Fruit fly (Drosophila melanogaster) S2 (cell line): ENCODE data around the gene dgt6.

Experiments
- CG8478 ChIP-seq: fragments of >200 bp; optimal IDR thresholded peaks from 2 replicates; lab custom pipeline; 2018
- CTCF ChIP-seq, 2 experiments: fragments of >200 bp; optimal IDR thresholded peaks; 2 replicates each; lab custom pipeline; 2018

- no peak for TF ChIP-seq CG8478 (lab: Kevin White, UChicago)
- no peak for TF ChIP-seq CTCF (optimal IDR thresholded peaks at IDR 0.05; lab: Kevin White, UChicago)
Measured at dm6 chr3R:29116167-29116725, 14.5 kb downstream of the dgt6 start, which contains the start of gene Atg14.
